Worm (Caenorhabditis elegans): ENCODE data around the gene unc-7.

The unc-7 gene

DNA sequence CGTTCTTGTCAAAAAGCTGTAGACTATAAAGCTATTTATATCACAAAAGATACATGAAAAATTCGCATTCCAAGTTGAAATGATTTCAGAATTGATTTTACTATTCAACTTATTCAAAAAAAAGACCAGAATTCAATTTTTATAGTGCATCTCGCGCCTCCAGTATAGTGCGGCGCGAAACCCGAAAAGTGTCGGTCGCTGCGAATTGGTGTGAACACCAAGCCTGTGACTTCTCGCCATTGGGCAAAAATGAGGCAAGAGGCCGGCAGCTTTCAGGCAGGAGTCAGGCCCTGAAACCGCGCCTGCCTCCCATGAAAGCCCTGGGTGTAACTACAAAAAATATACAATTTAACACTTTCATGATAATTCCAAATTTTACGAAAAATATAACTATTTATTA lies 11.8 kb upstream of the unc-7 start:
- TF ChIP-seq ceh-32 (tag; optimal IDR thresholded peaks at IDR 0.05; ENCODE audit: poor library complexity) (no peak), set-16 (GFP tag; IDR thresholded peaks at IDR 0.05) (peak; percentile 21; the same call in 1 of the 2 replicates)

DNA sequence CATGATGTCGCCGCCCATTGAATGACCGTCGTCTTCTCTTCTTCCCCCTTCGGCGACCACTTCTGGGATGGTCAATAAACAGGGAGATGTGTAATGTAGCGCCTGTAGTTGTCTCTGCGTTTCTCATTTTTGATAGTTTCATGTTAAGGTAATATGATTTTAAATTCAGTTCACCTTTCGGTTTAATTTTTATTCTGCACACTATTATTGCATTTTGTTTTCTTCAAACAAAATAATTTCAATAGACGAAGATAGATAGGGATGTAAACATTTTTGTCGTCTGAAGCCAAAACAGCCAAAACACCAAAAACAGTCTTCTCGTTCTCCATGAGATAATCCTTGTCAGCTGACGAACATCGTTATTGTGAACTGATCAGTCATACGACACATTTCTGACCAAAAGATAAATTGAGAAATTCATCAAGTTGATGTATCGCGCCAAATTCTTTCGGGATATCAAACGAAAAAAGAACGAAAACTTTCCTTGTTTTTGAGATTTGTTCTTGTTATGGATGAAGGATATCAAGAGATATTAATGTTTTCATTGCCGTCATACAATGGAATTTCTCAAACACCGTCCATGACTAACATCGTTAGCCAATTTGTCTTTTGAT lies 11.3 kb upstream of the unc-7 start, which contains the start of gene C11G10.1:
TSS of gene C11G10.1 (minus strand) at position 51 of the 614 bp plus-strand sequence.
- TF ChIP-seq ceh-62 (tag; optimal IDR thresholded peaks at IDR 0.05) (no peak), nhr-28 (tag; optimal IDR thresholded peaks at IDR 0.05) (peak; percentile 40), F26F4.8 (GFP tag; conservative IDR thresholded peaks at IDR 0.05) (no peak), T20F7.1 (GFP tag; optimal IDR thresholded peaks at IDR 0.05) (no peak), unc-62 (GFP tag; optimal IDR thresholded peaks at IDR 0.05 in 1 of 2) (no peak), unc-62 (tag; optimal IDR thresholded peaks at IDR 0.05) (no peak), nhr-25 (tag; optimal IDR thresholded peaks at IDR 0.05; ENCODE audit: borderline replicate concordance, insufficient read depth) (no peak), dve-1 (tag; optimal IDR thresholded peaks at IDR 0.05; ENCODE audit: insufficient read depth) (no peak), aha-1 (tag) (peak; percentile 29), D1046.2 (GFP tag; IDR thresholded peaks at IDR 0.05) (no peak), Y48G9A.11 (GFP tag; IDR thresholded peaks at IDR 0.05) (no peak), spr-1 (tag; optimal IDR thresholded peaks at IDR 0.05) (no peak), hlh-11 (tag; optimal IDR thresholded peaks at IDR 0.05) (peak; percentile 44), snpc-4 (tag; optimal IDR thresholded peaks at IDR 0.05) (no peak), lin-39 (tag; optimal IDR thresholded peaks at IDR 0.05) (no peak), hlh-30 (tag; optimal IDR thresholded peaks at IDR 0.05; ENCODE audit: insufficient read depth) (peak; percentile 66), mdl-1 (tag; optimal IDR thresholded peaks at IDR 0.05) (peak in 1 of 2 experiments; percentile 39), pqm-1 (tag; optimal IDR thresholded peaks at IDR 0.05) (no peak), ztf-11 (tag; optimal IDR thresholded peaks at IDR 0.05) (no peak), snpc-1.2 (GFP tag; IDR thresholded peaks at IDR 0.05) (no peak)

DNA sequence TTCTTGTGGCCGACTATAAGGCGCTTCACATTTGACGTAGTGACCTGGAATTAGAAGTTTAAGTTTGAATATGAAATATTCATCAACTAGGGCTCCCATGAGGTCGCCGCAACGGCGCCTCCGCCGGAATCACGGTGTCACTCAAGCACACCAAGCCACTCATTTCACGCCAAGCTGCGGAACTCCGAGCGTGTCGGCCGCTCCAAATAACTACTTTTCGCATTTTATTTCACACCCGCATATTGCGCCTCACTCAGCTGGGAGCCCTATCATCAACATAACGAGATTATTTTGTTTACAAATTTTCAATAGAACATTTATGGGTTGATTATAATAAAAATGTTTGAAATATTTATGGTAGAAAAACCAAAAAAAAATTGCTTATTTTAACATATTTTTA lies 10.3 kb upstream of the unc-7 start:
- TF ChIP-seq lin-15B (tag; optimal IDR thresholded peaks at IDR 0.05) (no peak), snpc-1.2 (GFP tag; IDR thresholded peaks at IDR 0.05) (peak; percentile 34; the same call in 1 of the 2 replicates)

DNA sequence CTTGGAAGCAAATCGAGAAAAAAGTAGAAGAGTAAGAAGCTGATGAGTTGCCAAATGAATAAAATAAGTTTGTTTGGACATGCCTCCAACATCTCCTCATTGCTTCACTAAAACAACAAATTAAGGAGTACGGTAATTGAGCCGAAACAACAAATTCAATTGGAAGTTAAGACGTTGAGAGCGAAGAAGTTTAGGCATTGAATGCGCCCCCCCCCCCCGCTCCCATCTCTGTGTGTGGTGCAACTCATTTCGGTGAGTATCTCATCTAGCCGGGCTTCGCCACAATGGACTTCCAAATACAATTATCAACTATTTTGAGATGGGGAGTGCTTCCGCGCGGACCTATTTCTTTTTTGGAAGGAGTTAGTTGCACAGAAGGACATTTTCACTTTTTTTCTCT lies 7.5 kb upstream of the unc-7 start:
- TF ChIP-seq ceh-28 (tag; optimal IDR thresholded peaks at IDR 0.05) (no peak), aha-1 (tag) (peak; percentile 68), daf-19 (GFP tag; conservative IDR thresholded peaks at IDR 0.05) (no peak), lim-7 (GFP tag; IDR thresholded peaks at IDR 0.05) (no peak), ZK546.5 (tag; optimal IDR thresholded peaks at IDR 0.05) (no peak)

DNA sequence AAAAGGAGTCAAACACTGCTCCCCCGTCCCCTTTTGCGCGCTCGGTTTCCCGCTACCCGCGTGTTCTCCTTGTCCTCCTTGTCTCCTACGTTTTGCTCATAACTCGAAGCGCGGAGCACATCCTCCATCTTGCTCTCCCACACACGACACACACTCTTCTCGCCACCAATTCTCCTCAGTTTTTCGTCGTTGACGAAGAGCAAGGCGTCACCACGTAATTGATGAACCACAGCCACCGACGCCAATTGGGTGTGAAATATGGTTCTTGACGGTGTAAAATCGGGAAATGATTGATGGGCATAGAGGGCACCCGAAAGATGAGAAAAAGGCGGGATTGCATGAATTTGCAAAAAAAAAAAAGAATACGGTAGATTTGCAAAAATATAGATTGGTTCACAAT lies 1.3 kb upstream of the unc-7 start:
- TF ChIP-seq ztf-7 (tag; optimal IDR thresholded peaks at IDR 0.05) (no peak), nhr-42 (GFP tag; IDR thresholded peaks at IDR 0.05) (no peak), set-16 (GFP tag; IDR thresholded peaks at IDR 0.05) (peak; percentile 39), aha-1 (tag) (peak; percentile 53), unc-62 (GFP tag; optimal IDR thresholded peaks at IDR 0.05 in 1 of 2) (peak in 1 of 2 experiments; percentile 97), unc-62 (tag; optimal IDR thresholded peaks at IDR 0.05) (no peak)

DNA sequence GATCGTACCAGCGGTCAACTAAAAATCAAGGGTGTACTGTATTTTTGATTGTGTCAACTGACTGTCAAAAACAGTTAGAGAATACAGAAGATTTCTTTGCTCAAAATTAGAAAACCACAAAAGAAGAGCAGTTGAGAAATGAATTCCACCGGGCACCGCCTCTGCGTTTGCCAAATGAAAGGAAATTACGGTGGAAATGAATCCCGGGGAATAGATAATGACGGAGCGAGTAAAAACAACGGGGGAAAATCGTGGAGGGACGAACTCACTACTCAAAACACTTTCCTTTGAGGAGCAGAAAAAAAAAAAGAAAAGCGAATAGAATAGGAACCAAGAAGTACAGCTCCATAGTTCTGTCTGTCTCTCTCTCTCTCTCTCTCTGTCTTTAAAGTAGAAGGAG lies 849 bp upstream of the unc-7 start:
- TF ChIP-seq aha-1 (tag) (peak; percentile 90), zfp-2 (tag; optimal IDR thresholded peaks at IDR 0.05) (no peak)

Data from whole organism, L4 larva.